Worm (Caenorhabditis elegans): Measurements from ENCODE around the gene gid-8.
A peak's percentile ranks its signal among the peaks of the same experiment; 100 is the strongest.

Gene gid-8

ce11 chrV:1467444-1467843 lies at the start of gene gid-8:
TSS of gene gid-8 (plus strand) at chrV:1467744.
- TF ChIP-seq K09A11.1 (tag; optimal IDR thresholded peaks at IDR 0.05; ENCODE audit: insufficient read depth): no peak
- TF ChIP-seq ceh-30 (tag; optimal IDR thresholded peaks at IDR 0.05): no peak
- no peak for TF ChIP-seq hlh-8 (tag; optimal IDR thresholded peaks at IDR 0.05)
- no peak for TF ChIP-seq ceh-31 (tag; optimal IDR thresholded peaks at IDR 0.05)
- no peak for TF ChIP-seq rnt-1 (tag; optimal IDR thresholded peaks at IDR 0.05)
- TF ChIP-seq ahr-1 (tag; optimal IDR thresholded peaks at IDR 0.05): no peak
- no peak for TF ChIP-seq fkh-6 (tag; optimal IDR thresholded peaks at IDR 0.05)
- TF ChIP-seq ama-1 (optimal IDR thresholded peaks at IDR 0.05): no peak
- no peak for TF ChIP-seq lim-6 (tag; optimal IDR thresholded peaks at IDR 0.05)
- TF ChIP-seq unc-55 (GFP tag; optimal IDR thresholded peaks at IDR 0.05): no peak
- TF ChIP-seq hlh-30 (tag; optimal IDR thresholded peaks at IDR 0.05; ENCODE audit: insufficient read depth): no peak
- no peak for TF ChIP-seq pqm-1 (tag; optimal IDR thresholded peaks at IDR 0.05)
- no peak for TF ChIP-seq ceh-9 (tag; optimal IDR thresholded peaks at IDR 0.05)
- TF ChIP-seq npax-4 (tag; optimal IDR thresholded peaks at IDR 0.05): no peak

- no peak for TF ChIP-seq rnt-1 (tag; optimal IDR thresholded peaks at IDR 0.05)
- peak; percentile 29 for TF ChIP-seq unc-42 (tag; optimal IDR thresholded peaks at IDR 0.05)
Observed at ce11 chrV:1422269-1422668, 45.3 kb upstream of the gid-8 start.

DNA sequence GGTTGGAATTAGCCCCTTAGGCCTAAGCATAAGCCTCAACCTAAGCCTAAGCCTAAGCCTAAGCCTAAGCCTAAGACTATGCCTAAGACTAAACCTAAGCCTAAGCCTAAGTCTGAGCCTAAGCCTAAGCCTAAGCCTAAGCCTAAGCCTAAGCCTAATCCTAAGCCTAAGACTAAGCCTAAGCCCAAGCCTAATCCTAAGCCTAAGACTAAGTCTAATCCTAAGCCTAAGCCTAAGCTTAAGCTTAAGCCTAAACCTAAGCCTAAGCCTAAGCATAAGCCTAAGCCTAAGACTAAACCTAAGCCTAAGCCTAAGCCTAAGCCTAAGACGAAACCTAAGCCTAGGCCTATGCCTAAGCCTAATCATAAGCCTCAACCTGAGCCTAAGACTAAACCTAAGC lies 44.2 kb upstream of the gid-8 start:
- TF ChIP-seq dve-1 (tag; optimal IDR thresholded peaks at IDR 0.05) (peak; percentile 79), ceh-6 (GFP tag; optimal IDR thresholded peaks at IDR 0.05) (no peak), ztf-16 (tag; optimal IDR thresholded peaks at IDR 0.05) (no peak)

- TF ChIP-seq unc-42 (tag; optimal IDR thresholded peaks at IDR 0.05) (no peak), npax-4 (tag; optimal IDR thresholded peaks at IDR 0.05) (no peak), mec-3 (tag; optimal IDR thresholded peaks at IDR 0.05; ENCODE audit: borderline replicate concordance) (peak; percentile 52)
Observed at ce11 chrV:1425595-1425994, 41.9 kb upstream of the gid-8 start, which contains the start of gene R12A1.3. TSS of gene R12A1.3 (minus strand) at chrV:1425794.

DNA sequence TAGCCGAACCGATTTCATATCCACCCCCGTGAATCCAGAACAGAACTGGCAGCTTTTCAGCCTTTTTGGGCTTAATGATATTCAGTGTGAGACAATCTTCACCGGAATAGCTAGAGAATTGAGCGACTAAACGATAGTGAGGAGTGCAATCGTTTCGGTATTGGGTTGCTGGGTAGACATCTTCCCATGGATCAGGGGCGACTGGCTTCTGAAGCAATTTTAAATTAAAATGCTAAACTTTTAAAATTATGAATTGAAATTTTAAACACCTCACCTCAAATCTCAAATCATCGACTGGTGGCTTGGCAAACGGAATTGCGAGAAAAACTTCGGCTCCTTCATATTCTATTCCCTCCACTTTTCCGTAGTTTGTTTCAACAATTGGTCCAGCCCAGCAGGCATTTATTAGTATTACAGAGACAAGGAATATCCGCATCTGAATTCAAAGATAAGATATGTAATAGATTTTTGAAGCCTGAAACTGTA lies 35.8 kb upstream of the gid-8 start, which contains the start of gene ges-1:
ges-1 (minus strand) TSS at position 436 of the 486 bp plus-strand sequence.
- TF ChIP-seq ceh-6 (GFP tag; optimal IDR thresholded peaks at IDR 0.05) (no peak), ceh-34 (tag; optimal IDR thresholded peaks at IDR 0.05) (no peak), unc-55 (GFP tag; optimal IDR thresholded peaks at IDR 0.05) (no peak), pqm-1 (tag; optimal IDR thresholded peaks at IDR 0.05) (no peak), ceh-2 (tag; optimal IDR thresholded peaks at IDR 0.05) (no peak), pax-1 (tag; optimal IDR thresholded peaks at IDR 0.05) (no peak), syd-9 (tag; optimal IDR thresholded peaks at IDR 0.05) (no peak), npax-4 (tag; optimal IDR thresholded peaks at IDR 0.05) (no peak), pros-1 (tag; optimal IDR thresholded peaks at IDR 0.05) (no peak), gmeb-2 (tag; optimal IDR thresholded peaks at IDR 0.05) (no peak), K09A11.1 (tag; optimal IDR thresholded peaks at IDR 0.05; ENCODE audit: insufficient read depth) (no peak), ceh-45 (GFP tag; IDR thresholded peaks at IDR 0.05) (no peak)

DNA sequence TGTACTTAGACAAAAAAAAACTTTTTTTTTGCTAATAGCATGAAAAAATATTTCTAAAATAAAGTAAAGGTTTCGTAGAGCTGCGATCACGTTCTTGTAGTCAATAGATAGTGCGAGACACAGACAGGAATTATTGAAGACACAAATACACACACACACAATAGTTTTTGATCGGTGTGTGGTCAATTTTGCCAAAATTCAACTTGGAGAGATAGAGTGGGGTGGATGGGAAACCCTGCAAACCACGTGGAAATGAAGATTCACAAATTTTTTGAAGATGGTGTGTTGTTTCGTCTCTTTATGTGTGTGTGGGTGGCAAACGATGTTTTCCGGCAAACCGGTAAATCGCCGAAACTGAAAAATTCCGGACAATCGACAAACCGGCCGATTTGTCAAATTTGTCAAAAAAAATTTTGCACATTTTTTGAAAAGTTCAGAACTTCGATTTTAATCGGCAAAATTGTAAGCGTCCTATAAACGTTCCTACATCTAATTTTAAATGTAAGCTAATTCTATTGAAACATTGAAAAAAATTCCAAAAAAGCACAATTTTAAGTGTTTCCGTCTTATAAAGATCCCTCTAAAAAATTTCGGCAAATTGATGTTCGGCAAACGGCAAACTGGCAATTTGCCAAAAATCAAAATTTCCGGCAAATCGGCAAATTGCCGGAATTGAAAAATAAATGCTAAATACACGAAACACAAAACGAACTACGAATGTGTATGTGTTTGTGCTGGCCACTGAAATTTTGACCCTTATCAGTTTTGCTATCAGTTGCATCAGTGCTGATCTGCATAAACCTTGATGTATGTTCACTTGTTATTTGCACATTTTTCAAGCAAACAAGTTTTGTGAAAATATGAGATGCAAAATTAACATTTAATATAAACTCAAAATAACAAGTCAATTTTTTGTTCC lies 34.8 kb upstream of the gid-8 start:
- TF ChIP-seq elt-2 (tag; optimal IDR thresholded peaks at IDR 0.05): peak; percentile 75
- no peak for TF ChIP-seq zip-5 (tag; optimal IDR thresholded peaks at IDR 0.05)

DNA sequence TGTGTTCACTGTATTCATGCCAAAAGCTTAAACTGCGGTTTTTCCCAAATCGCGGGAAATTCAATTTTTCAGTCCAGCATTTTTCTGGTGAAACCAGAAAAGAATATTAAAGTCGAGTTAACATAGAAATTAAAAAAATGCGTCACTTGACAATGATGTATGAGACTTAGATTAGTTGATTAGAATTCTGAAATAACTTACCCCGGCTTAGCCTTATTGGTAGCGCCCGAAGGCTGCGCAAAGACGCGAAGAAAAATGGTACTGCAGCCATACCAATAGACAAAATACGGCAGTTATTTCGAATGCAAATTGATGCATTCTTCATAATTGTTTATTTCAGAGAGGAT lies 34.2 kb upstream of the gid-8 start:
- no peak for TF ChIP-seq madf-2 (tag; optimal IDR thresholded peaks at IDR 0.05)
